Fruit fly (Drosophila melanogaster) whole organism, embryonic: ENCODE measurements around the gene mthl1.
A peak's percentile ranks its signal among the peaks of the same experiment; 100 is the strongest.

ENCODE experiments used
- Ada2b ChIP-seq: fragments of 200-800 bp; sonication (Bioruptor generic); IDR thresholded peaks from 2 replicates; pipeline ENCODE4 v1.3.6; 2022; ENCODE audit warnings: missing biosample characterization, missing genetic modification characterization
- B-H2 ChIP-seq: fragments of 200-800 bp; sonication (Bioruptor generic); optimal IDR thresholded peaks from 2 replicates; lab custom pipeline; 2018; ENCODE audit warnings: missing biosample characterization, mild to moderate bottlenecking, missing genetic modification characterization
- CG10147 ChIP-seq: fragments of 200-800 bp; sonication (Bioruptor generic); optimal IDR thresholded peaks from 2 replicates; lab custom pipeline; 2019; ENCODE audit warnings: missing biosample characterization, mild to moderate bottlenecking, missing genetic modification characterization, moderate library complexity
- CG10321 ChIP-seq: fragments of 200-800 bp; sonication (Bioruptor generic); IDR thresholded peaks from 2 replicates; pipeline ENCODE4 v1.3.6; 2022; ENCODE audit warnings: missing biosample characterization, missing genetic modification characterization
- CG10654 ChIP-seq: fragments of 200-800 bp; sonication (Bioruptor generic); optimal IDR thresholded peaks from 2 replicates; lab custom pipeline; 2016; ENCODE audit warnings: missing biosample characterization, missing genetic modification characterization
- CG11085 ChIP-seq: fragments of 200-800 bp; sonication (Bioruptor generic); IDR thresholded peaks from 2 replicates; pipeline ENCODE4 v1.3.6; 2022; ENCODE audit warnings: missing biosample characterization, missing genetic modification characterization
- CG11093 ChIP-seq: fragments of 200-800 bp; sonication (Bioruptor generic); IDR thresholded peaks from 3 replicates; pipeline ENCODE4 v1.3.6; 2022; ENCODE audit warnings: missing biosample characterization, missing genetic modification characterization
- CG11560 ChIP-seq: fragments of 200-800 bp; sonication (Bioruptor generic); IDR thresholded peaks from 3 replicates; pipeline ENCODE4 v1.3.6; 2022; ENCODE audit warnings: missing biosample characterization, missing genetic modification characterization
- CG12104 ChIP-seq: fragments of 200-800 bp; sonication (Bioruptor generic); optimal IDR thresholded peaks from 3 replicates; lab custom pipeline; 2016; ENCODE audit warnings: missing biosample characterization, missing genetic modification characterization
- CG13624 ChIP-seq: fragments of 200-800 bp; sonication (Bioruptor generic); optimal IDR thresholded peaks from 2 replicates; lab custom pipeline; 2016; ENCODE audit warnings: missing biosample characterization, missing genetic modification characterization
- CG17612 ChIP-seq: fragments of 200-800 bp; sonication (Bioruptor generic); IDR thresholded peaks from 2 replicates; pipeline ENCODE4 v1.3.6; 2022; ENCODE audit warnings: missing biosample characterization, missing genetic modification characterization
- CG2120 ChIP-seq: fragments of 200-800 bp; sonication (Bioruptor generic); optimal IDR thresholded peaks from 3 replicates; lab custom pipeline; 2016; ENCODE audit warnings: missing biosample characterization, missing genetic modification characterization
- CG3065 ChIP-seq: fragments of 200-800 bp; sonication (Bioruptor generic); optimal IDR thresholded peaks from 2 replicates; lab custom pipeline; 2016; ENCODE audit warnings: missing biosample characterization, missing genetic modification characterization
- CG4328 ChIP-seq: fragments of 200-800 bp; sonication (Bioruptor generic); optimal IDR thresholded peaks from 3 replicates; lab custom pipeline; 2017; ENCODE audit warnings: missing biosample characterization, missing genetic modification reagents, missing genetic modification characterization
- CG5245 ChIP-seq: fragments of 200-800 bp; sonication (Bioruptor generic); optimal IDR thresholded peaks from 3 replicates; lab custom pipeline; 2016; ENCODE audit warnings: missing biosample characterization, missing genetic modification characterization
- CG5953 ChIP-seq: fragments of 200-800 bp; sonication (Bioruptor generic); IDR thresholded peaks from 2 replicates; pipeline ENCODE4 v1.3.6; 2022; ENCODE audit warnings: missing biosample characterization, missing genetic modification characterization
- CG6813 ChIP-seq: fragments of 200-800 bp; sonication (Bioruptor generic); optimal IDR thresholded peaks from 2 replicates; lab custom pipeline; 2017; ENCODE audit warnings: missing biosample characterization, missing genetic modification characterization, mild to moderate bottlenecking, moderate library complexity, missing genetic modification reagents
- CG7963 ChIP-seq: fragments of 200-800 bp; sonication (Bioruptor generic); IDR thresholded peaks from 3 replicates; pipeline ENCODE4 v1.3.6; 2022; ENCODE audit warnings: missing biosample characterization, missing genetic modification characterization; ENCODE audit not compliant: partially characterized antibody
- CG8281 ChIP-seq: fragments of 200-800 bp; sonication (Bioruptor generic); optimal IDR thresholded peaks from 2 replicates; lab custom pipeline; 2018; ENCODE audit warnings: missing biosample characterization, mild to moderate bottlenecking, missing genetic modification characterization, moderate library complexity
- CG8944 ChIP-seq: fragments of 200-800 bp; sonication (Bioruptor generic); optimal IDR thresholded peaks from 3 replicates; lab custom pipeline; 2016; ENCODE audit warnings: missing biosample characterization, missing genetic modification characterization
- CG9932 ChIP-seq: fragments of 200-800 bp; sonication (Bioruptor generic); IDR thresholded peaks from 2 replicates; pipeline ENCODE4 v1.3.6; 2022; ENCODE audit warnings: missing biosample characterization, missing genetic modification characterization
- Camta ChIP-seq: fragments of 200-800 bp; sonication (Bioruptor generic); optimal IDR thresholded peaks from 2 replicates; lab custom pipeline; 2016; ENCODE audit warnings: missing biosample characterization, missing genetic modification characterization
- D19A ChIP-seq: fragments of 200-800 bp; optimal IDR thresholded peaks from 3 replicates; lab custom pipeline; 2019; ENCODE audit warnings: missing biosample characterization, mild to moderate bottlenecking, missing genetic modification characterization, moderate library complexity
- D19B ChIP-seq: fragments of 200-800 bp; sonication (Bioruptor generic); optimal IDR thresholded peaks from 2 replicates; lab custom pipeline; 2017; ENCODE audit warnings: missing biosample characterization, mild to moderate bottlenecking, missing genetic modification characterization
- Dek ChIP-seq: fragments of 200-800 bp; sonication (Bioruptor generic); optimal IDR thresholded peaks from 3 replicates; lab custom pipeline; 2019; ENCODE audit warnings: missing biosample characterization, mild to moderate bottlenecking, missing genetic modification characterization, moderate library complexity
- Eip74EF ChIP-seq, 2 experiments: fragments of 200-800 bp in 1 of 2; fragments of >200 bp in 1 of 2; sonication (Bioruptor generic) in 1 of 2; optimal IDR thresholded peaks; 2 replicates each; lab custom pipeline; 2017 to 2019; ENCODE audit warnings: missing biosample characterization in 2 of 2, missing genetic modification characterization in 2 of 2, mild to moderate bottlenecking in 1 of 2, moderate library complexity in 1 of 2
- Hr78 ChIP-seq, 2 experiments: fragments of 200-800 bp in 1 of 2; fragments of >200 bp in 1 of 2; sonication (Bioruptor generic) in 1 of 2; optimal IDR thresholded peaks; 2 replicates each; lab custom pipeline; 2017 to 2019; ENCODE audit warnings: missing biosample characterization in 2 of 2, missing genetic modification characterization in 2 of 2, mild to moderate bottlenecking in 1 of 2, moderate library complexity in 1 of 2
- Hsf ChIP-seq: fragments of 200-800 bp; sonication (Bioruptor generic); optimal IDR thresholded peaks from 3 replicates; lab custom pipeline; 2016; ENCODE audit warnings: missing biosample characterization, missing genetic modification characterization
- Jarid2 ChIP-seq: fragments of 200-800 bp; sonication (Bioruptor generic); optimal IDR thresholded peaks from 3 replicates; lab custom pipeline; 2017; ENCODE audit warnings: mild to moderate bottlenecking, missing biosample characterization, missing genetic modification reagents, missing genetic modification characterization
- Kr ChIP-seq: fragments of 200-800 bp; sonication (Bioruptor generic); optimal IDR thresholded peaks from 2 replicates; lab custom pipeline; 2017; ENCODE audit warnings: missing biosample characterization, mild to moderate bottlenecking, missing genetic modification characterization
- Lim3 ChIP-seq: fragments of 200-800 bp; sonication (Bioruptor generic); IDR thresholded peaks from 2 replicates; pipeline ENCODE4 v1.3.6; 2022; ENCODE audit warnings: missing biosample characterization, missing genetic modification characterization
- Lpt ChIP-seq: fragments of >200 bp; optimal IDR thresholded peaks from 2 replicates; lab custom pipeline; 2018; ENCODE audit warnings: missing biosample characterization, missing genetic modification characterization
- NK7.1 ChIP-seq: fragments of 200-800 bp; sonication (Bioruptor generic); optimal IDR thresholded peaks from 3 replicates; lab custom pipeline; 2016; ENCODE audit warnings: missing biosample characterization, missing genetic modification characterization
- Pdp1 ChIP-seq, 2 experiments: fragments of 200-800 bp; sonication (Bioruptor generic); optimal IDR thresholded peaks; 3 replicates each; lab custom pipeline; 2016; ENCODE audit warnings: missing biosample characterization in 2 of 2, missing genetic modification characterization in 2 of 2, mild to moderate bottlenecking in 1 of 2, moderate library complexity in 1 of 2
- TFAM ChIP-seq: fragments of 200-800 bp; sonication (Bioruptor generic); optimal IDR thresholded peaks from 2 replicates; lab custom pipeline; 2017; ENCODE audit warnings: missing biosample characterization, missing genetic modification characterization, inconsistent platforms
- YL-1 ChIP-seq: fragments of 200-800 bp; sonication (Bioruptor generic); optimal IDR thresholded peaks from 3 replicates; lab custom pipeline; 2017; ENCODE audit warnings: missing biosample characterization, mild to moderate bottlenecking, missing genetic modification characterization
- al ChIP-seq: fragments of 200-800 bp; sonication (Bioruptor generic); IDR thresholded peaks from 2 replicates; pipeline ENCODE4 v1.3.6; 2022; ENCODE audit warnings: missing biosample characterization, missing genetic modification characterization
- chif ChIP-seq, 2 experiments: fragments of 200-800 bp; sonication (Bioruptor generic); optimal IDR thresholded peaks; 3 replicates each; lab custom pipeline; 2016; ENCODE audit warnings: missing biosample characterization in 2 of 2, missing genetic modification characterization in 2 of 2
- dmrt99B ChIP-seq: fragments of 200-800 bp; sonication (Bioruptor generic); optimal IDR thresholded peaks from 2 replicates; lab custom pipeline; 2018; ENCODE audit warnings: missing biosample characterization, mild to moderate bottlenecking, missing genetic modification characterization, moderate library complexity
- dpn ChIP-seq, 2 experiments: fragments of 200-800 bp; sonication (Bioruptor generic); optimal IDR thresholded peaks; 3 replicates each; lab custom pipeline; 2016; ENCODE audit warnings: missing biosample characterization in 2 of 2, missing genetic modification characterization in 2 of 2
- dysf ChIP-seq: fragments of 200-800 bp; sonication (Bioruptor generic); IDR thresholded peaks from 3 replicates; pipeline ENCODE4 v1.3.6; 2022; ENCODE audit warnings: missing biosample characterization, missing genetic modification characterization
- grau ChIP-seq: fragments of 200-800 bp; optimal IDR thresholded peaks from 3 replicates; lab custom pipeline; 2019; ENCODE audit warnings: missing biosample characterization, mild to moderate bottlenecking, missing genetic modification characterization, moderate library complexity
- kay ChIP-seq: fragments of 200-800 bp; sonication (Bioruptor generic); optimal IDR thresholded peaks from 2 replicates; lab custom pipeline; 2016; ENCODE audit warnings: missing biosample characterization, missing genetic modification characterization
- luna ChIP-seq: fragments of 200-800 bp; sonication (Bioruptor generic); optimal IDR thresholded peaks from 2 replicates; lab custom pipeline; 2016; ENCODE audit warnings: missing biosample characterization, missing genetic modification characterization
- otp ChIP-seq: fragments of 200-800 bp; sonication (Bioruptor generic); IDR thresholded peaks from 3 replicates; pipeline ENCODE4, ENCODE4 v1.3.6; 2022; ENCODE audit warnings: missing biosample characterization, missing genetic modification characterization
- rib ChIP-seq: fragments of 200-800 bp; sonication (Bioruptor generic); IDR thresholded peaks from 2 replicates; pipeline ENCODE4 v1.3.6; 2022; ENCODE audit warnings: missing biosample characterization, missing genetic modification characterization
- row ChIP-seq: fragments of 200-800 bp; sonication (Bioruptor generic); IDR thresholded peaks from 3 replicates; pipeline ENCODE4 v1.3.6; 2022; ENCODE audit warnings: missing biosample characterization, missing genetic modification characterization
- sens ChIP-seq: fragments of 200-800 bp; sonication (Bioruptor generic); peaks from one replicate; lab custom pipeline; 2016; ENCODE audit warnings: missing biosample characterization, missing genetic modification characterization

The mthl1 gene

DNA sequence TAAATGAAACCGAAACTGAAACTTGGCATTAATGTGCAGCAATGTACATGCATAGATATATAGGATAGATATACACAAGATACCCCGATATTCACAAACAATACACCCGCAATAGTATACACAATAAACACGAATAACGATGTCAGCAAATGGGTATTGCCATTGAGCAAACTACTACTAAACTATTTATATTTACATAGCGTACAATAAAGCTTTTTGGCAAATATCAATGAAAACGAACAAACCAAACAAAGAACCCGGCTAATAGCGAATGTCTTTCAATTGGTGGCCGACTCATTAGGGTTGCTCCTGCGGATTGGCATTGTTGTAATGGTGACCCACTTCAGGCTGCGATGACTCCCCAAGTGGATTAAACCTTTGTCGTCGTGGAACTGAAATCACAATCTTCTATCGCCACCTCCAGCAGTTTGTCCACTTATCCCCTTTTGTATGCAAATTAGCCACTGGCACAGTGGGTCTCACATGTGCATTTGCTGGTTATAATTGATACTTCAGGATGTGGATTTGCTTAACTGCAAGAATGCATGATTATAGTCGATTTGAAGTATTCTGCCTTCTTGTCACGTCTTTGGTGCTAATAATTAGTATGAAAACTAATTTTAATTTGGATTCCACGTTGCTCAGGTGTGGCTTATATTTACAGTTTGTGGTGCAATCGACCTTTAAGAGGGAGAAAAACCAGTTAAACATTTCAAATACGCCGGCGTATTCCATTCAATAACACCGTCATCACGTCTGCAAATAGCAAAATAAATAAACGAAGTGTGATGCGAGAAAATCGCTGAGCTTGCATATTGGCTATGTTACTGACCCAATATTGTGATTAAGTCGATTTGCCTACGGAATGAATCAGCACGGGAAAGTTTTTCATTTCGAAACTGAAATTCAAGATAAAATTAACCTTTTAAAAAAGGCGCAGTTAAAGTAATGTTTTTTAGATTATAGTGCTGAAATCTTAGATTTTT lies 9.6 kb downstream of the mthl1 start (continued):
- TF ChIP-seq D19A (no peak), CG10654 (GFP tag; lab: Kevin White, UChicago) (no peak), CG6813 (GFP tag; lab: Kevin White, UChicago) (peak; percentile 32), Ada2b (GFP tag; lab: Robert Waterston, UW) (peak; percentile 41; the same call in 1 of the 2 replicates), CG12104 (GFP tag; lab: Kevin White, UChicago) (peak; percentile 6), NK7.1 (GFP tag; lab: Kevin White, UChicago) (peak; percentile 79), CG5953 (GFP tag; lab: Robert Waterston, UW) (no peak), Dek (tag; lab: Kevin White, UChicago) (no peak), CG4328 (GFP tag; lab: Kevin White, UChicago) (no peak), CG11085 (GFP tag; lab: Robert Waterston, UW) (no peak), CG13624 (GFP tag; lab: Kevin White, UChicago) (peak; percentile 49), luna (GFP tag; lab: Kevin White, UChicago) (peak; percentile 3), CG3065 (no peak), dmrt99B (tag; lab: Kevin White, UChicago) (peak; percentile 64), Hr78 (GFP tag; optimal IDR thresholded peaks at IDR 0.05; lab: Kevin White, UChicago) (peak in 1 of 2 experiments; percentile 30), rib (0 out of 2 replicates have a peak, but pooled peaks have one; percentile 22), CG2120 (GFP tag; lab: Kevin White, UChicago) (no peak), CG10147 (GFP tag; lab: Kevin White, UChicago) (no peak), B-H2 (no peak), dpn (GFP tag; optimal IDR thresholded peaks at IDR 0.05; lab: Kevin White, UChicago) (peak in 1 of 2 experiments; percentile 81), Jarid2 (GFP tag; lab: Kevin White, UChicago) (no peak), Lpt (GFP tag; lab: Kevin White, UChicago) (no peak), Kr (no peak), Hsf (GFP tag; lab: Kevin White, UChicago) (peak; percentile 28), YL-1 (no peak), dysf (peak; percentile 80), TFAM (no peak), D19B (GFP tag; lab: Kevin White, UChicago) (no peak), Pdp1 (GFP tag; optimal IDR thresholded peaks at IDR 0.05; lab: Kevin White, UChicago) (peak; percentile 78 to 83), grau (tag; lab: Kevin White, UChicago) (peak; percentile 26), CG11560 (tag; lab: Robert Waterston, UW) (no peak), CG8944 (GFP tag; lab: Kevin White, UChicago) (no peak), al (GFP tag; lab: Robert Waterston, UW) (no peak), CG7963 (GFP tag; lab: Robert Waterston, UW) (no peak), sens (GFP tag; lab: Kevin White, UChicago) (peak; percentile 97), Camta (GFP tag; lab: Kevin White, UChicago) (peak; percentile 85), kay (GFP tag; lab: Kevin White, UChicago) (peak; percentile 67), CG8281 (peak; percentile 60), chif (GFP tag; optimal IDR thresholded peaks at IDR 0.05; lab: Kevin White, UChicago) (peak in 1 of 2 experiments; percentile 11), CG10321 (GFP tag; lab: Robert Waterston, UW) (peak; percentile 60; the same call in 1 of the 2 replicates), row (GFP tag; lab: Robert Waterston, UW) (peak; percentile 54), Eip74EF (GFP tag; optimal IDR thresholded peaks at IDR 0.05; lab: Kevin White, UChicago) (peak in 1 of 2 experiments; percentile 54), Lim3 (GFP tag; lab: Robert Waterston, UW) (peak; percentile 50; the same call in 1 of the 2 replicates), CG9932 (GFP tag; lab: Robert Waterston, UW) (peak; percentile 34; the same call in 1 of the 2 replicates), CG17612 (no peak), CG11093 (GFP tag; lab: Robert Waterston, UW) (no peak), CG5245 (no peak), otp (GFP tag; lab: Robert Waterston, UW) (peak; percentile 85)
